Worm (Caenorhabditis elegans) whole organism, L3 larva: ENCODE data around the gene K02F3.12.

Experiments used
- ama-1 ChIP-seq: fragments of 150-350 bp; optimal IDR thresholded peaks from 2 replicates; lab custom pipeline; 2018
- ceh-16 ChIP-seq: sonication (generic microtip); optimal IDR thresholded peaks from 2 replicates; lab custom pipeline; 2017; ENCODE audit warnings: missing biosample characterization, missing genetic modification characterization
- ceh-82 ChIP-seq: fragments of 150-350 bp; optimal IDR thresholded peaks from 2 replicates; lab custom pipeline; 2014; ENCODE audit warnings: missing biosample characterization, missing genetic modification characterization
- ceh-9 ChIP-seq: sonication (generic microtip); optimal IDR thresholded peaks from 2 replicates; lab custom pipeline; 2018; ENCODE audit warnings: missing biosample characterization, missing genetic modification characterization
- daf-12 ChIP-seq: fragments of 150-350 bp; optimal IDR thresholded peaks from 2 replicates; lab custom pipeline; 2014; ENCODE audit warnings: missing biosample characterization, missing genetic modification reagents, missing genetic modification characterization
- egl-27 ChIP-seq: sonication (generic microtip); optimal IDR thresholded peaks from 4 replicates; lab custom pipeline; 2017; ENCODE audit warnings: missing biosample characterization, missing genetic modification reagents, missing genetic modification characterization
- egl-5 ChIP-seq: fragments of 150-350 bp; optimal IDR thresholded peaks from 2 replicates; lab custom pipeline; 2017; ENCODE audit warnings: missing biosample characterization, missing genetic modification reagents, missing genetic modification characterization, inconsistent platforms
- elt-2 ChIP-seq: sonication (generic microtip); optimal IDR thresholded peaks from 2 replicates; lab custom pipeline; 2016; ENCODE audit warnings: missing genetic modification reagents, mild to moderate bottlenecking, missing genetic modification characterization, missing compliant biosample characterization
- hmg-11 ChIP-seq: sonication (generic microtip); optimal IDR thresholded peaks from 2 replicates; lab custom pipeline; 2016; ENCODE audit warnings: missing genetic modification characterization, missing compliant biosample characterization
- jun-1 ChIP-seq: fragments of 150-350 bp; optimal IDR thresholded peaks from 2 replicates; lab custom pipeline; 2014; ENCODE audit warnings: missing biosample characterization, missing genetic modification reagents, missing genetic modification characterization
- lin-15B ChIP-seq: fragments of 150-350 bp; optimal IDR thresholded peaks from 2 replicates; lab custom pipeline; 2014; ENCODE audit warnings: missing biosample characterization, missing genetic modification characterization
- lin-39 ChIP-seq: fragments of 150-350 bp; optimal IDR thresholded peaks from 2 replicates; lab custom pipeline; 2018; ENCODE audit warnings: missing biosample characterization, missing genetic modification reagents, missing genetic modification characterization
- mml-1 ChIP-seq: fragments of 150-350 bp; sonication (generic microtip); optimal IDR thresholded peaks from 3 replicates; lab custom pipeline; 2014; ENCODE audit warnings: missing biosample characterization, missing genetic modification characterization
- nhr-23 ChIP-seq: fragments of 150-350 bp; optimal IDR thresholded peaks from 2 replicates; lab custom pipeline; 2014; ENCODE audit warnings: missing biosample characterization, missing genetic modification reagents, missing genetic modification characterization
- nhr-25 ChIP-seq: sonication (generic microtip); optimal IDR thresholded peaks from 2 replicates; lab custom pipeline; 2017; ENCODE audit warnings: missing biosample characterization, missing genetic modification characterization
- nhr-67 ChIP-seq: fragments of 150-350 bp; optimal IDR thresholded peaks from 2 replicates; lab custom pipeline; 2014; ENCODE audit warnings: missing biosample characterization, missing genetic modification characterization
- pha-4 ChIP-seq: fragments of 150-350 bp; optimal IDR thresholded peaks from 2 replicates; lab custom pipeline; 2014; ENCODE audit warnings: missing biosample characterization, missing genetic modification reagents, missing genetic modification characterization
- ztf-11 ChIP-seq: fragments of 150-350 bp; optimal IDR thresholded peaks from 2 replicates; lab custom pipeline; 2014; ENCODE audit warnings: missing biosample characterization, missing genetic modification characterization
- ztf-4 ChIP-seq: fragments of 150-350 bp; optimal IDR thresholded peaks from 2 replicates; lab custom pipeline; 2014; ENCODE audit warnings: missing biosample characterization, missing genetic modification characterization

K02F3.12 gene

DNA sequence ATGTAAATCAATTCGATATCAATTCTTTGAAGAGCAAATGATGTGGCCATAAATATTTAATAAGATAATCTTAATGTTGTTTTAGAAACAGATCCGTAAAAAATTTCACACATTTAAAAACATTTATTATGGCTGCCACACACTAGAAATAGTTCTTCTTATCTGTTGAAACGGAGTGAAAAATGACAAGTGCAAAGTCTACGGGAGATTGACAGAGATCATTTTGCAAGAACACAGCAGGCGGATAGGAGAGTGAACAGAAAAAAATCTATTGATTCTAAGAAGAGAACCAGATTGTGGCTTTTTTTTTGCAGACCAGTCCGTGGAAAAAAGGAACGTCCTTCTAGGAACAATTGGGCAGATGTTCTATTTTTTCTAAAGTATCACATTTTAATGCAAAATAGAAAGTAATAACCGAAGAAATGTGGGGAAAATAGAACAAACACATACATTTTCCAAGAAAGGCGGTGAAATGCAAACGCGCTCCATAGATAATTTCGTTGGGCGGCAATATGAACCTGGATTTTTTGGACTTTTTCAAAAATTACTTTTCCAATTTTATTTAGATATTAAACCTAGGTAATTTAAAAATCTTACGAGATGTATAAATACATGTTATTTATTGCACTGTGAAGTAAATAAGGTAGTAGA, 45.4 kb downstream of the K02F3.12 start:
- TF ChIP-seq pha-4 (tag; lab: Kevin White, UChicago) = peak; percentile 33
- peak; percentile 34 for TF ChIP-seq elt-2 (tag; lab: Kevin White, UChicago)
- TF ChIP-seq ztf-4 (tag; lab: Kevin White, UChicago) = no peak
- TF ChIP-seq lin-39 (tag; lab: Kevin White, UChicago) = no peak
- TF ChIP-seq nhr-23 = peak; percentile 11
- peak; percentile 9 for TF ChIP-seq hmg-11 (tag; lab: Kevin White, UChicago)
- TF ChIP-seq lin-15B = peak; percentile 32

DNA sequence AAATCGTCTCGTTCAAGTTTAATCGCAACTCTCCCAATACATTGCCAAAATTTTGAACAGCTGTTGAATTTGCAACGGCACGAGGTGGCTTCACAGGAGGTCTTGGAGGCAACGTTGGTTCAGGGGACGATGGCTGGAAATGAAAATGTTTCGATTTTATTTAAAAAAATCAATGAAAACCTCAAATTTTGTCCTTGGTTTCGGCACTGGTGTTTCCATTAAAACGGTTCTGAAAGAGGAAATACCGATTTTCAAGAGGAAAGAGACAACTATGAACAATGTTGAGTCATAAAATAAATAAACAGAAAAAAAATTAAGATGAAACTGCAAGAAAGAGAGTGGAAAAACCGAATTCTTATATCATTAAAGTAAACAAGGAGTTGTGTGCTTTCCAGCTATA, 51.0 kb downstream of the K02F3.12 start, which contains the start of gene F23H11.4:
F23H11.4 (minus strand) TSS at position 229 of the 400 bp plus-strand sequence.
- TF ChIP-seq ceh-16 (tag; lab: Kevin White, UChicago) (no peak), pha-4 (tag; lab: Kevin White, UChicago) (peak; percentile 54)

DNA sequence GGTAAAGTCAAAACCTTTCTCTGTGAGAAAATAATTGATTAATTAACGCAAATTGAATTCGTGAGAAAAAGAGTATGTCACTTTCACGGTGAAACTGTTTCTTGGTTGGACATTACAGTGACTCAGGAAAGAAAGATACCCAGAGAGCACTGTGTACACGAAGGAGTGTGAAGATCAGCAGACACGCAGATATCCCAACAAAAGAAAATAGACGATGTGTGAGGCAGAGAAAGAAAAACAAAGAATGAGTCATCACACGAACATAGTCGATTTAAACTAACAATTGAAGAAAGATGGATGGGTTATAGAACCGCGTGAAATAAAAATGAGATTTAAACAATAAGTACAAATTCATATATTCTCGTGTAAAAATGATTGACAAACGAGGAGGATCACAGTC, 51.6 kb downstream of the K02F3.12 start:
- peak; percentile 56 for TF ChIP-seq jun-1
- no peak for TF ChIP-seq nhr-67 (tag; lab: Kevin White, UChicago)
- TF ChIP-seq hmg-11 (tag; lab: Kevin White, UChicago) = peak; percentile 38
- no peak for TF ChIP-seq ceh-9 (tag; lab: Kevin White, UChicago)
- peak; percentile 31 for TF ChIP-seq nhr-25 (tag; lab: Kevin White, UChicago)
- TF ChIP-seq pha-4 (tag; lab: Kevin White, UChicago) = peak; percentile 79
- no peak for TF ChIP-seq mml-1 (tag; lab: Kevin White, UChicago)
- TF ChIP-seq nhr-23 = peak; percentile 21
- no peak for TF ChIP-seq daf-12 (tag; lab: Kevin White, UChicago)
- no peak for TF ChIP-seq ceh-16 (tag; lab: Kevin White, UChicago)
- no peak for TF ChIP-seq ztf-11 (tag; lab: Kevin White, UChicago)
- TF ChIP-seq egl-27 (tag; lab: Kevin White, UChicago) = no peak
- TF ChIP-seq, all 47 proteins: peak for 5

DNA sequence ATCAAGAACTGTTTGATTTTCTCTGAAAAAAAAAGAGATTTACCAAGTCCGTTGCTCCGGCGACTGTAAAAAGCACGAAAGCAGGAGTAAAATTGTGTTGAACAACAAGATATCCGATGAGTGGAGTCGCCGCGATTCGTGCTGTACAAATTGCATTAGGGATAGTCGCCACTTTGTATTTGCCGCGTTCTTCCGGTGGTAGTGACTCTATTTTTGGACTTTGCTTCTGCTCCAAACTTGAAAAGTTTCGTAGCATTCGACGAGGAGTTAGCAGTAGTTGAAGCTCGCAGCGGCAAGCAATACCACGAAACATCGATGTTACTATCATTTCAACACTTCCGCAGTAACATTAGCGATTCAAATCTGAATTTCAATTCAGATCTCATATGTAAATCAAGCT, 53.2 kb downstream of the K02F3.12 start, which contains the start of gene crls-1:
crls-1 (minus strand) TSS at position 363 of the 400 bp plus-strand sequence.
- peak; percentile 51 for TF ChIP-seq ama-1 (lab: Kevin White, UChicago)
- no peak for TF ChIP-seq ceh-82 (tag; lab: Kevin White, UChicago)
- no peak for TF ChIP-seq elt-2 (tag; lab: Kevin White, UChicago)
- no peak for TF ChIP-seq egl-5
